Fruit fly (Drosophila melanogaster) whole organism, wandering third instar larva: Measurements from ENCODE around the gene CG11693.

Experiments used
- Abd-B ChIP-seq: fragments of >200 bp; optimal IDR thresholded peaks from 2 replicates; lab custom pipeline; 2017; ENCODE audit warnings: missing biosample characterization, missing genetic modification characterization
- CG32264 ChIP-seq: fragments of 200-800 bp; sonication (Bioruptor generic); optimal IDR thresholded peaks from 2 replicates; lab custom pipeline; 2016; ENCODE audit warnings: missing biosample characterization, missing genetic modification characterization
- CG9705 ChIP-seq: fragments of 200-800 bp; sonication (Bioruptor generic); optimal IDR thresholded peaks from 2 replicates; lab custom pipeline; 2018; ENCODE audit warnings: missing biosample characterization, mild to moderate bottlenecking, missing genetic modification characterization
- CrebA ChIP-seq: fragments of 200-800 bp; sonication (Bioruptor generic); optimal IDR thresholded peaks from 2 replicates; lab custom pipeline; 2016; ENCODE audit warnings: missing biosample characterization, mild to moderate bottlenecking, missing genetic modification characterization, borderline replicate concordance
- Dfd ChIP-seq: fragments of >200 bp; optimal IDR thresholded peaks from 2 replicates; lab custom pipeline; 2017; ENCODE audit warnings: missing biosample characterization, missing genetic modification characterization
- Dif ChIP-seq: fragments of 200-275, 200-300 bp; sonication (Bioruptor generic); optimal IDR thresholded peaks from 2 replicates; lab custom pipeline; 2018; ENCODE audit warnings: missing biosample characterization, missing genetic modification characterization; ENCODE audit not compliant: partially characterized antibody
- GATAd ChIP-seq: sonication (Bioruptor generic); optimal IDR thresholded peaks from 2 replicates; lab custom pipeline; 2016; ENCODE audit warnings: missing biosample characterization, missing genetic modification characterization
- HLH106 ChIP-seq: fragments of 200-800 bp; optimal IDR thresholded peaks from 3 replicates; lab custom pipeline; 2019; ENCODE audit warnings: missing biosample characterization, mild to moderate bottlenecking, missing genetic modification characterization, moderate library complexity
- Hnf4 ChIP-seq: fragments of 200-800 bp; sonication (Bioruptor generic); optimal IDR thresholded peaks from 2 replicates; lab custom pipeline; 2016; ENCODE audit warnings: missing biosample characterization, mild to moderate bottlenecking, missing genetic modification characterization
- Hr78 ChIP-seq: fragments of >200 bp; optimal IDR thresholded peaks from 2 replicates; lab custom pipeline; 2017; ENCODE audit warnings: missing biosample characterization, missing genetic modification characterization
- Hr83 ChIP-seq: fragments of 200-300 bp; sonication (Bioruptor generic); optimal IDR thresholded peaks from 2 replicates; lab custom pipeline; 2016; ENCODE audit warnings: missing biosample characterization, mild to moderate bottlenecking, missing genetic modification characterization, moderate library complexity; ENCODE audit not compliant: poor library complexity, severe bottlenecking
- Jra ChIP-seq: sonication (Bioruptor generic); optimal IDR thresholded peaks from 2 replicates; lab custom pipeline; 2016; ENCODE audit warnings: missing biosample characterization, missing genetic modification characterization
- Mio ChIP-seq: sonication (Bioruptor generic); optimal IDR thresholded peaks from 2 replicates; lab custom pipeline; 2016; ENCODE audit warnings: missing biosample characterization, missing genetic modification characterization
- Myc ChIP-seq: fragments of >200 bp; optimal IDR thresholded peaks from 2 replicates; lab custom pipeline; 2017
- N ChIP-seq: fragments of >200 bp; optimal IDR thresholded peaks from 2 replicates; lab custom pipeline; 2018; ENCODE audit warnings: missing biosample characterization, missing external identifiers, missing genetic modification characterization
- OdsH ChIP-seq: fragments of 200-800 bp; sonication (Bioruptor generic); optimal IDR thresholded peaks from 2 replicates; lab custom pipeline; 2016; ENCODE audit warnings: missing biosample characterization, mild to moderate bottlenecking, missing genetic modification characterization
- Rel ChIP-seq, 2 experiments: fragments of 200-800 bp; sonication (Bioruptor generic) in 1 of 2; optimal IDR thresholded peaks; 2 replicates in 1 of 2; 3 replicates in 1 of 2; lab custom pipeline; 2016 to 2019; ENCODE audit warnings: mild to moderate bottlenecking in 2 of 2, missing biosample characterization in 2 of 2, missing genetic modification characterization in 2 of 2, moderate library complexity in 1 of 2
- Sp1 ChIP-seq: fragments of 200-800 bp; sonication (Bioruptor generic); optimal IDR thresholded peaks from 3 replicates; lab custom pipeline; 2019; ENCODE audit warnings: missing biosample characterization, mild to moderate bottlenecking, missing genetic modification characterization, moderate library complexity
- Vsx2 ChIP-seq: fragments of 200-300, 225-300 bp; sonication (Bioruptor generic); optimal IDR thresholded peaks from 2 replicates; lab custom pipeline; 2018; ENCODE audit warnings: missing biosample characterization, missing genetic modification characterization; ENCODE audit not compliant: partially characterized antibody
- br ChIP-seq: fragments of 200-800 bp; sonication (Bioruptor generic); optimal IDR thresholded peaks from 2 replicates; lab custom pipeline; 2016; ENCODE audit warnings: missing biosample characterization, missing genetic modification characterization
- brk ChIP-seq: fragments of 200-800 bp; sonication (Bioruptor generic); optimal IDR thresholded peaks from 2 replicates; lab custom pipeline; 2016; ENCODE audit warnings: missing biosample characterization, mild to moderate bottlenecking, missing genetic modification characterization
- dl ChIP-seq, 2 experiments: fragments of 175-275, 200-275 bp in 1 of 2; fragments of 200-275 bp in 1 of 2; sonication (Bioruptor generic); optimal IDR thresholded peaks; lab custom pipeline; 2018; ENCODE audit warnings: mild to moderate bottlenecking in 2 of 2, missing biosample characterization in 2 of 2, missing genetic modification characterization in 2 of 2, moderate library complexity in 2 of 2; ENCODE audit not compliant: partially characterized antibody in 2 of 2, insufficient read depth in 1 of 2
- dmrt93B ChIP-seq: fragments of 200-800 bp; sonication (Bioruptor generic); optimal IDR thresholded peaks from 2 replicates; lab custom pipeline; 2018; ENCODE audit warnings: missing biosample characterization, mild to moderate bottlenecking, missing genetic modification characterization
- dsf ChIP-seq: sonication (Bioruptor generic); optimal IDR thresholded peaks from 2 replicates; lab custom pipeline; 2016; ENCODE audit warnings: missing biosample characterization, missing genetic modification characterization, borderline replicate concordance
- ey ChIP-seq: fragments of 200-800 bp; sonication (Bioruptor generic); optimal IDR thresholded peaks from 2 replicates; lab custom pipeline; 2016; ENCODE audit warnings: missing biosample characterization, missing genetic modification characterization
- foxo ChIP-seq, 2 experiments: fragments of 200-800 bp; sonication (Bioruptor generic); optimal IDR thresholded peaks; 2 replicates in 1 of 2; 3 replicates in 1 of 2; lab custom pipeline; 2016 to 2017; ENCODE audit warnings: missing biosample characterization in 2 of 2, missing genetic modification characterization in 2 of 2
- fru ChIP-seq: fragments of 200-800 bp; sonication (Bioruptor generic); optimal IDR thresholded peaks from 3 replicates; lab custom pipeline; 2016; ENCODE audit warnings: missing biosample characterization, mild to moderate bottlenecking, missing genetic modification characterization
- h ChIP-seq: fragments of 200-800 bp; sonication (Bioruptor generic); optimal IDR thresholded peaks from 3 replicates; lab custom pipeline; 2016; ENCODE audit warnings: missing biosample characterization, mild to moderate bottlenecking, missing genetic modification characterization
- jim ChIP-seq: fragments of 175-275, 200-325 bp; sonication (Bioruptor generic); optimal IDR thresholded peaks from 2 replicates; lab custom pipeline; 2016; ENCODE audit warnings: missing biosample characterization, mild to moderate bottlenecking, missing genetic modification characterization
- lola ChIP-seq: fragments of >200 bp; optimal IDR thresholded peaks from 2 replicates; lab custom pipeline; 2017; ENCODE audit warnings: missing biosample characterization, missing genetic modification characterization
- pan ChIP-seq: fragments of >200 bp; optimal IDR thresholded peaks from 2 replicates; lab custom pipeline; 2017
- psq ChIP-seq: fragments of 200-800 bp; sonication (Bioruptor generic); optimal IDR thresholded peaks from 3 replicates; lab custom pipeline; 2017; ENCODE audit warnings: missing biosample characterization, mild to moderate bottlenecking, missing genetic modification characterization, moderate library complexity
- rgr ChIP-seq: fragments of 200-800 bp; sonication (Bioruptor generic); optimal IDR thresholded peaks from 3 replicates; lab custom pipeline; 2016; ENCODE audit warnings: missing biosample characterization, mild to moderate bottlenecking, missing genetic modification characterization
- sage ChIP-seq: fragments of 200-800 bp; sonication (Bioruptor generic); optimal IDR thresholded peaks from 2 replicates; lab custom pipeline; 2016; ENCODE audit warnings: missing biosample characterization, mild to moderate bottlenecking, missing genetic modification characterization
- sv ChIP-seq: fragments of 200-800 bp; sonication (Bioruptor generic); optimal IDR thresholded peaks from 3 replicates; lab custom pipeline; 2016; ENCODE audit warnings: missing biosample characterization, missing genetic modification characterization
- tai ChIP-seq: sonication (Bioruptor generic); optimal IDR thresholded peaks from 2 replicates; lab custom pipeline; 2016; ENCODE audit warnings: missing biosample characterization, missing genetic modification characterization
- usp ChIP-seq: fragments of >200 bp; optimal IDR thresholded peaks from 2 replicates; lab custom pipeline; 2017; ENCODE audit warnings: missing biosample characterization, missing genetic modification characterization
- woc ChIP-seq: sonication (Bioruptor generic); optimal IDR thresholded peaks from 2 replicates; lab custom pipeline; 2016; ENCODE audit warnings: missing biosample characterization, mild to moderate bottlenecking, missing genetic modification characterization

CG11693 gene

dm6 chr3R:8336012-8336567 is 25.5 kb upstream of the CG11693 start:
- TF ChIP-seq tai (GFP tag; lab: Kevin White, UChicago) (no peak), Dfd (no peak), Sp1 (GFP tag; lab: Kevin White, UChicago) (no peak), Myc (lab: Kevin White, UChicago) (no peak), jim (GFP tag; lab: Kevin White, UChicago) (no peak)

DNA sequence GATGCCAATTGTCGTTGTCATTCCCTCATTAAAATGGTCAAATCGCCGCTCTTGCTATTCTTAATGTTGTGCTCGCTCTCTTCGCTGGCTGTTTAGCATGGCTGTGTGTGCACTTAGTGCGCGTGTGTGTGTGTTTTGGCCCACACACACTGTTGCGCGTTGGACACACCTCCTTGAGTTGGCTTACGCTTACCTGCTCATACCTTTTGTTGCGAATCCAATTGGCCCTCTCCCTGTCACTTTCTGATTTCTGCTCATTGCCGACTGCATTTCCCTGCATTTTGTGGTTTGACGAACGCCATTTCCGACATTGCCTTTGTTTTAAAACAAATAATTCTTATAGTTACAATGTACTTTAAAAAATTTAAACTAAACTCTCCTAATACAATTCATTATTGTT is 24.4 kb upstream of the CG11693 start:
- TF ChIP-seq ey (GFP tag; lab: Kevin White, UChicago) = no peak
- no peak for TF ChIP-seq jim (GFP tag; lab: Kevin White, UChicago)
- no peak for TF ChIP-seq woc (GFP tag; lab: Kevin White, UChicago)
- no peak for TF ChIP-seq Jra
- TF ChIP-seq dmrt93B = no peak
- no peak for TF ChIP-seq Hr83
- TF ChIP-seq Hnf4 (GFP tag; lab: Kevin White, UChicago) = no peak

- TF ChIP-seq CG9705 (GFP tag; lab: Kevin White, UChicago) (no peak), psq (GFP tag; lab: Kevin White, UChicago) (peak; percentile 8)
These were observed 23.8 kb upstream of the CG11693 start for dm6 chr3R:8334471-8334783.

- TF ChIP-seq Hr78 (GFP tag; lab: Kevin White, UChicago) = no peak
- peak; percentile 83 for TF ChIP-seq sv (GFP tag; lab: Kevin White, UChicago)
- TF ChIP-seq Mio (GFP tag; lab: Kevin White, UChicago) = peak; percentile 17
- peak; percentile 62 for TF ChIP-seq br
- no peak for TF ChIP-seq Myc (lab: Kevin White, UChicago)
- peak; percentile 46 for TF ChIP-seq dsf (GFP tag; lab: Kevin White, UChicago)
- TF ChIP-seq CG9705 (GFP tag; lab: Kevin White, UChicago) = peak; percentile 87
- no peak for TF ChIP-seq Vsx2 (GFP tag; lab: Kevin White, UChicago)
- TF ChIP-seq fru (GFP tag; lab: Kevin White, UChicago) = peak; percentile 90
- TF ChIP-seq Dif = peak; percentile 78
- TF ChIP-seq dl (GFP tag; optimal IDR thresholded peaks at IDR 0.05; lab: Kevin White, UChicago; ENCODE audit: insufficient read depth in 1 of 2, partially characterized antibody in 2 of 2) = peak; percentile 45 to 52
- TF ChIP-seq lola (GFP tag; lab: Kevin White, UChicago) = no peak
- peak; percentile 94 for TF ChIP-seq Sp1 (GFP tag; lab: Kevin White, UChicago)
- no peak for TF ChIP-seq CrebA (GFP tag; lab: Kevin White, UChicago)
- peak; percentile 26 for TF ChIP-seq Jra
- TF ChIP-seq brk (GFP tag; lab: Kevin White, UChicago) = no peak
- TF ChIP-seq CG32264 (GFP tag; lab: Kevin White, UChicago) = peak; percentile 1
- TF ChIP-seq Hnf4 (GFP tag; lab: Kevin White, UChicago) = peak; percentile 49
- no peak for TF ChIP-seq woc (GFP tag; lab: Kevin White, UChicago)
- no peak for TF ChIP-seq Rel (GFP tag; optimal IDR thresholded peaks at IDR 0.05; lab: Kevin White, UChicago)
- TF ChIP-seq Rel (tag; optimal IDR thresholded peaks at IDR 0.05; lab: Kevin White, UChicago) = peak; percentile 54
- no peak for TF ChIP-seq Abd-B (GFP tag; lab: Kevin White, UChicago)
- TF ChIP-seq jim (GFP tag; lab: Kevin White, UChicago) = no peak
- TF ChIP-seq Dfd = peak; percentile 83
- peak; percentile 79 for TF ChIP-seq ey (GFP tag; lab: Kevin White, UChicago)
- no peak for TF ChIP-seq GATAd (GFP tag; lab: Kevin White, UChicago)
- peak; percentile 90 for TF ChIP-seq h (GFP tag; lab: Kevin White, UChicago)
- peak; percentile 85 for TF ChIP-seq OdsH (GFP tag; lab: Kevin White, UChicago)
- TF ChIP-seq sage (GFP tag; lab: Kevin White, UChicago) = peak; percentile 69
- peak; percentile 44 for TF ChIP-seq N
- TF ChIP-seq tai (GFP tag; lab: Kevin White, UChicago) = no peak
- TF ChIP-seq dmrt93B = peak; percentile 97
- TF ChIP-seq pan (lab: Kevin White, UChicago) = no peak
- peak; percentile 81 for TF ChIP-seq rgr (GFP tag; lab: Kevin White, UChicago)
- peak; percentile 19 for TF ChIP-seq Hr83
- no peak for TF ChIP-seq usp (GFP tag; lab: Kevin White, UChicago)
- peak; percentile 89 for TF ChIP-seq psq (GFP tag; lab: Kevin White, UChicago)
- peak in 1 of 2 experiments; percentile 93 for TF ChIP-seq foxo (GFP tag; optimal IDR thresholded peaks at IDR 0.05; lab: Kevin White, UChicago)
- TF ChIP-seq HLH106 = peak; percentile 95
- TF ChIP-seq, all 38 proteins: peak for 25
These were observed 23.3 kb upstream of the CG11693 start, which contains the start of gene Poxm for dm6 chr3R:8333768-8334470. Gene Poxm (minus strand): TSS chr3R:8333792.
